Worm (Caenorhabditis elegans) whole organism, late embryonic: ENCODE data around the gene svh-11.

Source experiments
- ceh-24 ChIP-seq: sonication (generic microtip); optimal IDR thresholded peaks from 2 replicates; lab custom pipeline; 2016; ENCODE audit warnings: mild to moderate bottlenecking, missing genetic modification characterization, missing compliant biosample characterization
- nhr-11 ChIP-seq: fragments of 150-350 bp; optimal IDR thresholded peaks from 2 replicates; lab custom pipeline; 2014; ENCODE audit warnings: missing biosample characterization, missing genetic modification characterization
- ref-2 ChIP-seq: sonication (generic microtip); optimal IDR thresholded peaks from 2 replicates; lab custom pipeline; 2016; ENCODE audit warnings: missing genetic modification characterization, missing compliant biosample characterization

ce11 chrV:2179214-2179613 lies 27.7 kb upstream of the svh-11 start, which contains the start of gene cyp-33C1:
- TF ChIP-seq nhr-11 (tag; lab: Kevin White, UChicago) (no peak), ceh-24 (no peak), ref-2 (tag; lab: Kevin White, UChicago) (no peak)
